Worm (Caenorhabditis elegans) whole organism, mixed stage, embryonic: ENCODE measurements around the gene C33A12.3.

Experiments used
- M03D4.4 ChIP-seq: sonication (generic microtip); optimal IDR thresholded peaks from 2 replicates; lab custom pipeline; 2017; ENCODE audit warnings: mild to moderate bottlenecking, missing genetic modification characterization, missing compliant biosample characterization
- bed-3 ChIP-seq: fragments of 200-800 bp; sonication (Bioruptor generic); optimal IDR thresholded peaks from 3 replicates; lab custom pipeline; 2018; ENCODE audit warnings: mild to moderate bottlenecking, missing genetic modification characterization, moderate library complexity, missing compliant biosample characterization
- blmp-1 ChIP-seq: fragments of 150-350 bp; optimal IDR thresholded peaks from 2 replicates; lab custom pipeline; 2014; ENCODE audit warnings: missing biosample characterization, missing genetic modification characterization
- ceh-39 ChIP-seq: fragments of 150-350 bp; optimal IDR thresholded peaks from 2 replicates; lab custom pipeline; 2014; ENCODE audit warnings: missing biosample characterization, missing genetic modification characterization
- ceh-43 ChIP-seq: fragments of 200-800 bp; sonication (Bioruptor generic); optimal IDR thresholded peaks from 2 replicates; lab custom pipeline; 2018; ENCODE audit warnings: mild to moderate bottlenecking, missing genetic modification characterization, moderate library complexity, missing compliant biosample characterization
- ceh-83 ChIP-seq: fragments of 200-800 bp; sonication (Bioruptor generic); optimal IDR thresholded peaks from 2 replicates; lab custom pipeline; 2018; ENCODE audit warnings: mild to moderate bottlenecking, missing genetic modification characterization, missing compliant biosample characterization
- ces-1 ChIP-seq: fragments of 150-350 bp; optimal IDR thresholded peaks from 2 replicates; lab custom pipeline; 2014; ENCODE audit warnings: missing biosample characterization, missing genetic modification reagents, missing genetic modification characterization
- cnd-1 ChIP-seq: fragments of 200-800 bp; sonication (Bioruptor generic); optimal IDR thresholded peaks from 2 replicates; lab custom pipeline; 2018; ENCODE audit warnings: mild to moderate bottlenecking, missing genetic modification characterization, missing compliant biosample characterization
- drap-1 ChIP-seq: fragments of 200-800 bp; sonication (Bioruptor generic); optimal IDR thresholded peaks from 3 replicates; lab custom pipeline; 2018; ENCODE audit warnings: mild to moderate bottlenecking, missing genetic modification characterization, missing compliant biosample characterization
- elt-1 ChIP-seq: sonication (generic microtip); optimal IDR thresholded peaks from 2 replicates; lab custom pipeline; 2017; ENCODE audit warnings: missing genetic modification characterization, mild to moderate bottlenecking, missing compliant biosample characterization, antibody characterized with exemption, moderate library complexity, borderline replicate concordance; ENCODE audit not compliant: insufficient read depth
- elt-3 ChIP-seq: fragments of 150-350 bp; optimal IDR thresholded peaks from 2 replicates; lab custom pipeline; 2014; ENCODE audit warnings: missing biosample characterization, missing genetic modification characterization
- flh-1 ChIP-seq: fragments of 200-800 bp; sonication (Bioruptor generic); optimal IDR thresholded peaks from 2 replicates; lab custom pipeline; 2018; ENCODE audit warnings: mild to moderate bottlenecking, missing genetic modification characterization, moderate library complexity, missing compliant biosample characterization
- ham-2 ChIP-seq: fragments of 200-800 bp; sonication (Bioruptor generic); optimal IDR thresholded peaks from 2 replicates; lab custom pipeline; 2018; ENCODE audit warnings: mild to moderate bottlenecking, missing genetic modification characterization, missing compliant biosample characterization
- hlh-1 ChIP-seq: fragments of 150-350 bp; optimal IDR thresholded peaks from 2 replicates; lab custom pipeline; 2014; ENCODE audit warnings: missing biosample characterization, missing genetic modification reagents, missing genetic modification characterization
- lin-13 ChIP-seq: fragments of 150-350 bp; optimal IDR thresholded peaks from 2 replicates; lab custom pipeline; 2014; ENCODE audit warnings: missing biosample characterization, missing genetic modification characterization
- lin-32 ChIP-seq: fragments of 200-800 bp; sonication (Bioruptor generic); optimal IDR thresholded peaks from 2 replicates; lab custom pipeline; 2018; ENCODE audit warnings: mild to moderate bottlenecking, missing genetic modification characterization, missing compliant biosample characterization
- lsy-2 ChIP-seq: fragments of 150-350 bp; optimal IDR thresholded peaks from 2 replicates; lab custom pipeline; 2014; ENCODE audit warnings: missing biosample characterization, missing genetic modification characterization
- mab-5 ChIP-seq: fragments of 150-350 bp; optimal IDR thresholded peaks from 2 replicates; lab custom pipeline; 2014; ENCODE audit warnings: missing biosample characterization, missing genetic modification characterization
- mep-1 ChIP-seq: fragments of 150-350 bp; optimal IDR thresholded peaks from 2 replicates; lab custom pipeline; 2017; ENCODE audit warnings: missing biosample characterization, missing genetic modification reagents, missing genetic modification characterization, inconsistent platforms
- mls-2 ChIP-seq: sonication (generic microtip); optimal IDR thresholded peaks from 2 replicates; lab custom pipeline; 2016; ENCODE audit warnings: mild to moderate bottlenecking, missing genetic modification characterization, moderate library complexity, missing compliant biosample characterization
- nhr-12 ChIP-seq: fragments of 150-350 bp; optimal IDR thresholded peaks from 2 replicates; lab custom pipeline; 2014; ENCODE audit warnings: missing biosample characterization, missing genetic modification characterization
- nhr-2 ChIP-seq: fragments of 150-350 bp; optimal IDR thresholded peaks from 2 replicates; lab custom pipeline; 2014; ENCODE audit warnings: missing biosample characterization, missing genetic modification characterization
- nhr-237 ChIP-seq: fragments of 150-350 bp; optimal IDR thresholded peaks from 2 replicates; lab custom pipeline; 2014; ENCODE audit warnings: missing biosample characterization, missing genetic modification characterization
- nhr-28 ChIP-seq: fragments of 150-350 bp; optimal IDR thresholded peaks from 2 replicates; lab custom pipeline; 2014; ENCODE audit warnings: missing biosample characterization, missing genetic modification characterization
- nhr-76 ChIP-seq: sonication (generic microtip); optimal IDR thresholded peaks from 2 replicates; lab custom pipeline; 2017; ENCODE audit warnings: missing biosample characterization, missing genetic modification characterization
- pha-4 ChIP-seq: fragments of 150-350 bp; optimal IDR thresholded peaks from 2 replicates; lab custom pipeline; 2018; ENCODE audit warnings: missing biosample characterization, missing genetic modification reagents, missing genetic modification characterization
- sem-2 ChIP-seq: fragments of 200-800 bp; sonication (Bioruptor generic); optimal IDR thresholded peaks from 2 replicates; lab custom pipeline; 2018; ENCODE audit warnings: mild to moderate bottlenecking, missing genetic modification characterization, missing compliant biosample characterization
- snpc-4 ChIP-seq: fragments of 150-350 bp; optimal IDR thresholded peaks from 2 replicates; lab custom pipeline; 2014; ENCODE audit warnings: missing biosample characterization, missing genetic modification characterization
- sptf-1 ChIP-seq: sonication (generic microtip); optimal IDR thresholded peaks from 2 replicates; lab custom pipeline; 2017; ENCODE audit warnings: mild to moderate bottlenecking, missing genetic modification characterization, moderate library complexity, missing compliant biosample characterization
- tbx-8 ChIP-seq: fragments of 200-800 bp; sonication (Bioruptor generic); optimal IDR thresholded peaks from 2 replicates; lab custom pipeline; 2018; ENCODE audit warnings: mild to moderate bottlenecking, missing genetic modification characterization, moderate library complexity, missing compliant biosample characterization
- unc-120 ChIP-seq: sonication (generic microtip); optimal IDR thresholded peaks from 2 replicates; lab custom pipeline; 2017; ENCODE audit warnings: missing genetic modification characterization, missing compliant biosample characterization; ENCODE audit not compliant: poor library complexity, severe bottlenecking
- unc-39 ChIP-seq: fragments of 150-350 bp; optimal IDR thresholded peaks from 2 replicates; lab custom pipeline; 2014; ENCODE audit warnings: missing biosample characterization, missing genetic modification characterization
- unc-62 ChIP-seq: fragments of 150-350 bp; optimal IDR thresholded peaks from 2 replicates; lab custom pipeline; 2014; ENCODE audit warnings: missing biosample characterization, missing genetic modification reagents, missing genetic modification characterization
- zip-8 ChIP-seq: fragments of 150-350 bp; optimal IDR thresholded peaks from 2 replicates; lab custom pipeline; 2014; ENCODE audit warnings: missing biosample characterization, missing genetic modification characterization
- ztf-11 ChIP-seq: fragments of 150-350 bp; optimal IDR thresholded peaks from 2 replicates; lab custom pipeline; 2014; ENCODE audit warnings: missing biosample characterization, missing genetic modification characterization

C33A12.3 gene

DNA sequence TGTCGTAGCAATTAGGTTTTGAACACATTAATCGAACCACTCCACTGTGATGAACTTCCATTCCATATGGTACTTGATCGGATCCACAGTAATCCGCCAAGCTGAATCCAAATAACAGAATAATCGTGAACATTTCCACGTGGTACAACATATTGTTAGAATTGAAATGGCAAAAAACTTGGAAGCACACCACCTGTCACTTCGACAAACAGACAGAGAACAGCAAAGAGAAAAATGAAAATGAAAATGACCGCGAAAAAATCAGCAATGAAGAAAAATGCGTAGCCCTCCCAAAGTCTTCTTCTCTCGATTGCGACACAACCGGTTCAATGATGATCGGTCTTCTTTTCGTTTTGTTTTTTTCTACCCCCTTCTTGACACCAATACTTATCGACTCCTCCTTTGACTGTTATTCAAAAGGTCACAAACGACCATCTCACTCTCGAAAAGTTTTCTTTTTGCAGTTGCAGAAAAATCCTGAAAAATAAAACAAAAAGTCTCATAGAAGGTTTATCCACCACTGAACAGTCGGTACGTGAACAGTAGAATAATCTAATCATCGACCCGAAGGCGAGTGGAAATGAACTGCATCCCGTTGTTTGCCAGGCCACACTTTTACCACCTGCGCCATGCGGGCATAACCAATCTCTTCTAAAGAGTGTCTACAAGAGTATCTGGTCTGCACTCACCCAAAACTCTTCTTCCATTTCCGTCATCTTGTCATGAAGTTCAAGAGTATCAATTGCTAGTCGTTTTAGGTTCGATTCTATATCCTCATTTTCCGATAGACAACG lies 35.5 kb downstream of the C33A12.3 start, which contains the start of gene wrt-3:
Gene wrt-3, minus strand, starts transcription at position 322 of the 794 bp plus-strand sequence.
- peak; percentile 91 for TF ChIP-seq sem-2 (GFP tag; lab: Kevin White, UChicago)
- peak; percentile 31 for TF ChIP-seq lin-13 (tag; lab: Kevin White, UChicago)
- TF ChIP-seq mls-2 (tag; lab: Kevin White, UChicago), result peak; percentile 98
- no peak for TF ChIP-seq mab-5
- peak; percentile 96 for TF ChIP-seq drap-1 (GFP tag; lab: Kevin White, UChicago)
- no peak for TF ChIP-seq ces-1 (GFP tag; lab: Kevin White, UChicago)
- no peak for TF ChIP-seq lsy-2 (tag; lab: Kevin White, UChicago)
- TF ChIP-seq lin-32, result peak; percentile 94
- TF ChIP-seq M03D4.4 (tag; lab: Kevin White, UChicago), result peak; percentile 95
- peak; percentile 96 for TF ChIP-seq cnd-1
- peak; percentile 89 for TF ChIP-seq flh-1
- no peak for TF ChIP-seq nhr-237 (tag; lab: Kevin White, UChicago)
- peak; percentile 65 for TF ChIP-seq nhr-28 (tag; lab: Kevin White, UChicago)
- TF ChIP-seq unc-39, result no peak
- no peak for TF ChIP-seq elt-1 (tag; lab: Kevin White, UChicago)
- TF ChIP-seq hlh-1 (tag; lab: Kevin White, UChicago), result no peak
- TF ChIP-seq ceh-39 (tag; lab: Kevin White, UChicago), result no peak
- peak; percentile 42 for TF ChIP-seq pha-4 (tag; lab: Kevin White, UChicago)
- TF ChIP-seq nhr-76 (tag; lab: Kevin White, UChicago), result peak; percentile 18
- no peak for TF ChIP-seq snpc-4 (tag; lab: Kevin White, UChicago)
- TF ChIP-seq nhr-12, result peak; percentile 58
- TF ChIP-seq ham-2 (GFP tag; lab: Kevin White, UChicago), result peak; percentile 91
- TF ChIP-seq elt-3 (tag; lab: Kevin White, UChicago), result no peak
- TF ChIP-seq unc-120 (tag; lab: Kevin White, UChicago), result peak; percentile 94
- peak; percentile 27 for TF ChIP-seq unc-62
- TF ChIP-seq blmp-1 (tag; lab: Kevin White, UChicago), result no peak
- TF ChIP-seq tbx-8 (GFP tag; lab: Kevin White, UChicago), result peak; percentile 95
- peak; percentile 90 for TF ChIP-seq bed-3 (GFP tag; lab: Kevin White, UChicago)
- peak; percentile 98 for TF ChIP-seq ceh-83 (GFP tag; lab: Kevin White, UChicago)
- TF ChIP-seq sptf-1 (tag; lab: Kevin White, UChicago), result peak; percentile 98
- TF ChIP-seq ztf-11 (tag; lab: Kevin White, UChicago), result peak; percentile 58
- TF ChIP-seq mep-1 (tag; lab: Kevin White, UChicago), result no peak
- TF ChIP-seq ceh-43 (GFP tag; lab: Kevin White, UChicago), result peak; percentile 89
- no peak for TF ChIP-seq zip-8 (tag; lab: Kevin White, UChicago)
- no peak for TF ChIP-seq nhr-2 (tag; lab: Kevin White, UChicago)

DNA sequence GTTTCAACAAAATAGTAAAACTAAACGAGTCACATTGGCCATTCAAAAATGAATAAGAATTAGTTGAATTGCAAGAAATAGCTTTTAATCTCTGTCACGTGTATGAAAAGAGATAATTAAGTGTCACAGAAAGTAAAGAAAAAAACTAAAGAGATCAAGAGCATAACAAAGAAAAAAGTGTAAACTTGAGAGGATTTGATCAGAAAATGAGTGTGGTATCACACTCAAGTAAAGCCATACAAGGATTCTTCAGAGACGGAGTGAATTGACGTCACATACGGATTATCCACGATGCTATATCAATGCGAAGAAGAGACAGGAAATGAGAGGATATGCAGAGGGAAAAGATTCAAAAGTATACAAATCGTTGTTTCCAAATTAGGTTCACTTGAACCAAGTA lies 43.5 kb downstream of the C33A12.3 start:
- TF ChIP-seq hlh-1 (tag; lab: Kevin White, UChicago) (no peak), flh-1 (no peak), ham-2 (GFP tag; lab: Kevin White, UChicago) (no peak), tbx-8 (GFP tag; lab: Kevin White, UChicago) (no peak), ceh-39 (tag; lab: Kevin White, UChicago) (no peak), ces-1 (GFP tag; lab: Kevin White, UChicago) (no peak), unc-62 (no peak), pha-4 (tag; lab: Kevin White, UChicago) (no peak), sptf-1 (tag; lab: Kevin White, UChicago) (no peak), nhr-237 (tag; lab: Kevin White, UChicago) (no peak), mls-2 (tag; lab: Kevin White, UChicago) (no peak), nhr-12 (no peak)
- TF ChIP-seq, all 35 proteins: peak for 0

DNA sequence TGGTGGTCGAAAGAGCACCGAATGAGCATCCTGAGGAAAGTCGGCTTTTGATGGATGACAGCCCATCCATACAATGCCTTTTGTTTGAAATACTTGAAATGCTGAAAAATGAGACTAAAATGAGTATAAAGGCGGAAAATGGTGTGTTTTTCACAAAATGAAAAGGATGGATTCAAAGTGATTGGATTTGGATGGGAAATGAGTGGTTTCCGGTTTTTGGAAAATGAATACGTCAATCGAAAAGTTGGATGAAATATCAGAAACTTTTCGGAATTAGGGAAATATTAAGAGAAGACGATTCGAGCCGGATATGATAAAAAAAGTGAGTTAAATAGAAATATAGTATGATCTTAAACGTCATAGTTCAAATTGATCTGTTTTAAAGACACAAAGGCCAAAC lies 45.4 kb downstream of the C33A12.3 start, which contains the start of gene F38E11.6:
Gene F38E11.6, minus strand, starts transcription at position 101 of the 400 bp plus-strand sequence.
- TF ChIP-seq nhr-28 (tag; lab: Kevin White, UChicago), result no peak
- TF ChIP-seq pha-4 (tag; lab: Kevin White, UChicago), result no peak
- no peak for TF ChIP-seq tbx-8 (GFP tag; lab: Kevin White, UChicago)
- TF ChIP-seq lin-13 (tag; lab: Kevin White, UChicago), result no peak
- no peak for TF ChIP-seq ces-1 (GFP tag; lab: Kevin White, UChicago)
- no peak for TF ChIP-seq nhr-2 (tag; lab: Kevin White, UChicago)
- no peak for TF ChIP-seq lin-32
- no peak for TF ChIP-seq ceh-43 (GFP tag; lab: Kevin White, UChicago)
